Fruit fly (Drosophila melanogaster): ENCODE measurements around the gene Oseg5.

Oseg5 gene

dm6 chr2L:20874514-20874913 is 38.9 kb upstream of the Oseg5 start:
- TF ChIP-seq kay (GFP tag; ENCODE audit: borderline replicate concordance), result no peak
- no peak for TF ChIP-seq CG11617 (GFP tag; optimal IDR thresholded peaks at IDR 0.05)
- TF ChIP-seq CG7045 (GFP tag; optimal IDR thresholded peaks at IDR 0.05), result no peak
- TF ChIP-seq Crg-1 (GFP tag; optimal IDR thresholded peaks at IDR 0.05), result no peak
- TF ChIP-seq ovo (GFP tag; optimal IDR thresholded peaks at IDR 0.05), result no peak
- TF ChIP-seq CG7101 (tag; optimal IDR thresholded peaks at IDR 0.05), result no peak
- no peak for TF ChIP-seq bab1 (GFP tag; optimal IDR thresholded peaks at IDR 0.05)
- TF ChIP-seq Clk (GFP tag; optimal IDR thresholded peaks at IDR 0.05), result no peak
- no peak for TF ChIP-seq cnc (optimal IDR thresholded peaks at IDR 0.05)
- TF ChIP-seq CG5204 (GFP tag; optimal IDR thresholded peaks at IDR 0.05), result no peak
- TF ChIP-seq tj (GFP tag; optimal IDR thresholded peaks at IDR 0.05), result no peak
- TF ChIP-seq CG12768 (GFP tag; optimal IDR thresholded peaks at IDR 0.05), result no peak
- no peak for TF ChIP-seq CG33017 (tag; optimal IDR thresholded peaks at IDR 0.05)
- TF ChIP-seq CG14711 (tag; optimal IDR thresholded peaks at IDR 0.05), result no peak

dm6 chr2L:20869804-20870295 is 34.2 kb upstream of the Oseg5 start, which contains the start of gene CG14401:
CG14401 (plus strand) TSS chr2L:20869854.
- TF ChIP-seq bab1 (GFP tag; optimal IDR thresholded peaks at IDR 0.05) (no peak), CG33017 (tag; optimal IDR thresholded peaks at IDR 0.05) (peak; percentile 35), CG7101 (tag; optimal IDR thresholded peaks at IDR 0.05) (peak; percentile 15), CG11617 (GFP tag; optimal IDR thresholded peaks at IDR 0.05) (peak; percentile 0), cic (GFP tag; optimal IDR thresholded peaks at IDR 0.05) (peak; percentile 52), Mnt (GFP tag; optimal IDR thresholded peaks at IDR 0.05) (peak; percentile 55), CG12768 (GFP tag; optimal IDR thresholded peaks at IDR 0.05) (peak; percentile 11), toe (GFP tag; optimal IDR thresholded peaks at IDR 0.05) (no peak)

- TF ChIP-seq Clk (GFP tag; optimal IDR thresholded peaks at IDR 0.05), result no peak
- TF ChIP-seq Mnt (GFP tag; optimal IDR thresholded peaks at IDR 0.05), result no peak
- no peak for TF ChIP-seq CG7101 (tag; optimal IDR thresholded peaks at IDR 0.05)
- no peak for TF ChIP-seq CG1620 (GFP tag; optimal IDR thresholded peaks at IDR 0.05)
- no peak for TF ChIP-seq Hr96 (GFP tag; optimal IDR thresholded peaks at IDR 0.05)
- TF ChIP-seq kay (GFP tag; ENCODE audit: borderline replicate concordance), result no peak
- no peak for TF ChIP-seq cic (GFP tag; optimal IDR thresholded peaks at IDR 0.05)
- TF ChIP-seq CG5204 (GFP tag; optimal IDR thresholded peaks at IDR 0.05), result no peak
- TF ChIP-seq tj (GFP tag; optimal IDR thresholded peaks at IDR 0.05), result no peak
- no peak for TF ChIP-seq CG33017 (tag; optimal IDR thresholded peaks at IDR 0.05)
- TF ChIP-seq CG7045 (GFP tag; optimal IDR thresholded peaks at IDR 0.05), result no peak
- TF ChIP-seq CG11617 (GFP tag; optimal IDR thresholded peaks at IDR 0.05), result no peak
- no peak for TF ChIP-seq pad (GFP tag; optimal IDR thresholded peaks at IDR 0.05)
- no peak for TF ChIP-seq cnc (optimal IDR thresholded peaks at IDR 0.05)
- no peak for TF ChIP-seq bab1 (GFP tag; optimal IDR thresholded peaks at IDR 0.05)
Observed at dm6 chr2L:20868921-20869320, 33.3 kb upstream of the Oseg5 start.

- TF ChIP-seq CG33017 (tag; optimal IDR thresholded peaks at IDR 0.05) (no peak), CG5204 (GFP tag; optimal IDR thresholded peaks at IDR 0.05) (no peak)
Observed at dm6 chr2L:20867381-20867780, 31.7 kb upstream of the Oseg5 start, which contains the start of gene CG31675. CG31675 (plus strand) TSS chr2L:20867755.

dm6 chr2L:20864764-20865265 is 29.2 kb upstream of the Oseg5 start, which contains the start of gene CG9338:
CG9338 (plus strand) TSS chr2L:20865215.
- TF ChIP-seq CG14711 (tag; optimal IDR thresholded peaks at IDR 0.05) (peak; percentile 75), CG12768 (GFP tag; optimal IDR thresholded peaks at IDR 0.05) (peak; percentile 88), toe (GFP tag; optimal IDR thresholded peaks at IDR 0.05) (peak; percentile 73), CG1620 (GFP tag; optimal IDR thresholded peaks at IDR 0.05) (peak; percentile 66), Clk (GFP tag; optimal IDR thresholded peaks at IDR 0.05) (peak; percentile 44), CG7045 (GFP tag; optimal IDR thresholded peaks at IDR 0.05) (peak; percentile 73), cic (GFP tag; optimal IDR thresholded peaks at IDR 0.05) (peak; percentile 63), tj (GFP tag; optimal IDR thresholded peaks at IDR 0.05) (peak; percentile 89), Mnt (GFP tag; optimal IDR thresholded peaks at IDR 0.05) (peak; percentile 47), cnc (optimal IDR thresholded peaks at IDR 0.05) (no peak), CG5204 (GFP tag; optimal IDR thresholded peaks at IDR 0.05) (peak; percentile 82), bab1 (GFP tag; optimal IDR thresholded peaks at IDR 0.05) (peak; percentile 86), CG33017 (tag; optimal IDR thresholded peaks at IDR 0.05) (peak; percentile 77), kay (GFP tag; ENCODE audit: borderline replicate concordance) (peak; percentile 20), ovo (GFP tag; optimal IDR thresholded peaks at IDR 0.05) (no peak), CG11617 (GFP tag; optimal IDR thresholded peaks at IDR 0.05) (peak; percentile 77), CG7101 (tag; optimal IDR thresholded peaks at IDR 0.05) (peak; percentile 81), Crg-1 (GFP tag; optimal IDR thresholded peaks at IDR 0.05) (peak; percentile 50), Hr96 (GFP tag; optimal IDR thresholded peaks at IDR 0.05) (peak; percentile 78), pad (GFP tag; optimal IDR thresholded peaks at IDR 0.05) (peak; percentile 78)

dm6 chr2L:20858371-20859340 is 23.0 kb upstream of the Oseg5 start, which contains the start of gene bero:
bero (plus strand) TSS chr2L:20858695.
- TF ChIP-seq Crg-1 (GFP tag; optimal IDR thresholded peaks at IDR 0.05) (no peak), cic (GFP tag; optimal IDR thresholded peaks at IDR 0.05) (no peak), pad (GFP tag; optimal IDR thresholded peaks at IDR 0.05) (no peak), ovo (GFP tag; optimal IDR thresholded peaks at IDR 0.05) (no peak), CG12768 (GFP tag; optimal IDR thresholded peaks at IDR 0.05) (no peak), cnc (optimal IDR thresholded peaks at IDR 0.05) (peak; percentile 53 to 70), CG11617 (GFP tag; optimal IDR thresholded peaks at IDR 0.05) (no peak), toe (GFP tag; optimal IDR thresholded peaks at IDR 0.05) (no peak), Mnt (GFP tag; optimal IDR thresholded peaks at IDR 0.05) (no peak), kay (GFP tag; ENCODE audit: borderline replicate concordance) (peak; percentile 96), Hr96 (GFP tag; optimal IDR thresholded peaks at IDR 0.05) (no peak), CG33017 (tag; optimal IDR thresholded peaks at IDR 0.05) (no peak), Clk (GFP tag; optimal IDR thresholded peaks at IDR 0.05) (no peak), tj (GFP tag; optimal IDR thresholded peaks at IDR 0.05) (no peak), CG14711 (tag; optimal IDR thresholded peaks at IDR 0.05) (no peak), CG7045 (GFP tag; optimal IDR thresholded peaks at IDR 0.05) (no peak), CG5204 (GFP tag; optimal IDR thresholded peaks at IDR 0.05) (no peak), bab1 (GFP tag; optimal IDR thresholded peaks at IDR 0.05) (no peak)
